Worm (Caenorhabditis elegans) whole organism, young adult: ENCODE data around the gene Y57G11C.46.

Experiments used
- B0019.2 ChIP-seq: fragments of 200-800 bp; sonication (Bioruptor generic); conservative IDR thresholded peaks from 2 replicates; pipeline ENCODE4 v1.3.6; 2022; ENCODE audit warnings: missing genetic modification reagents, missing genetic modification characterization, missing compliant biosample characterization
- B0261.1 ChIP-seq: sonication (generic microtip); optimal IDR thresholded peaks from 2 replicates; lab custom pipeline; 2016; ENCODE audit warnings: mild to moderate bottlenecking, missing genetic modification characterization, moderate library complexity, missing compliant biosample characterization
- B0336.3 ChIP-seq: fragments of 200-800 bp; sonication (Bioruptor generic); IDR thresholded peaks from 2 replicates; pipeline ENCODE4 v1.3.6; 2022; ENCODE audit warnings: missing genetic modification characterization, missing compliant biosample characterization
- F37B4.10 ChIP-seq: fragments of 200-800 bp; sonication (Bioruptor generic); IDR thresholded peaks from 2 replicates; pipeline ENCODE4 v1.3.6; 2022; ENCODE audit warnings: missing genetic modification characterization, missing compliant biosample characterization
- F49E8.2 ChIP-seq: sonication (generic microtip); optimal IDR thresholded peaks from 3 replicates; lab custom pipeline; 2017; ENCODE audit warnings: missing genetic modification characterization, mild to moderate bottlenecking, missing compliant biosample characterization, antibody characterized with exemption, moderate library complexity; ENCODE audit not compliant: insufficient read depth
- F52B5.7 ChIP-seq: sonication (generic microtip); optimal IDR thresholded peaks from 2 replicates; lab custom pipeline; 2016; ENCODE audit warnings: mild to moderate bottlenecking, missing genetic modification characterization, missing compliant biosample characterization
- K12H6.12 ChIP-seq: fragments of 200-800 bp; sonication (Bioruptor generic); optimal IDR thresholded peaks from 2 replicates; lab custom pipeline; 2018; ENCODE audit warnings: mild to moderate bottlenecking, missing genetic modification characterization, missing compliant biosample characterization
- T07F8.4 ChIP-seq: sonication (generic microtip); optimal IDR thresholded peaks from 2 replicates; lab custom pipeline; 2016; ENCODE audit warnings: mild to moderate bottlenecking, missing genetic modification characterization, moderate library complexity, missing compliant biosample characterization
- T26A5.8 ChIP-seq: sonication (generic microtip); optimal IDR thresholded peaks from 2 replicates; lab custom pipeline; 2016; ENCODE audit warnings: missing genetic modification characterization, missing compliant biosample characterization
- Y53G8AR.9 ChIP-seq: fragments of 200-800 bp; sonication (Bioruptor generic); conservative IDR thresholded peaks from 2 replicates; pipeline ENCODE4 v1.3.6; 2022; ENCODE audit warnings: missing genetic modification reagents, missing genetic modification characterization, missing compliant biosample characterization
- Y56A3A.18 ChIP-seq: fragments of 200-800 bp; sonication (Bioruptor generic); IDR thresholded peaks from 2 replicates; pipeline ENCODE4 v1.3.6; 2022; ENCODE audit warnings: missing genetic modification reagents, missing genetic modification characterization, missing compliant biosample characterization
- Y79H2A.3 ChIP-seq: fragments of 200-800 bp; sonication (Bioruptor generic); conservative IDR thresholded peaks from 2 replicates; pipeline ENCODE4 v1.3.6; 2022; ENCODE audit warnings: missing genetic modification reagents, missing genetic modification characterization, missing compliant biosample characterization
- ama-1 ChIP-seq, 3 experiments: fragments of 150-350 bp in 1 of 3; sonication (generic microtip) in 2 of 3; optimal IDR thresholded peaks; 2 replicates each; lab custom pipeline; 2014 to 2018; ENCODE audit warnings: missing biosample characterization in 2 of 3, missing genetic modification characterization in 2 of 3, missing genetic modification reagents in 2 of 3
- athp-1 ChIP-seq: sonication (generic microtip); optimal IDR thresholded peaks from 2 replicates; lab custom pipeline; 2017; ENCODE audit warnings: mild to moderate bottlenecking, missing genetic modification characterization, missing compliant biosample characterization
- attf-5 ChIP-seq: fragments of 200-800 bp; sonication (Bioruptor generic); optimal IDR thresholded peaks from 2 replicates; lab custom pipeline; 2018; ENCODE audit warnings: mild to moderate bottlenecking, missing genetic modification characterization, missing compliant biosample characterization
- bed-1 ChIP-seq: fragments of 200-800 bp; sonication (Bioruptor generic); IDR thresholded peaks from 2 replicates; pipeline ENCODE4 v1.3.6; 2022; ENCODE audit warnings: missing genetic modification reagents, missing genetic modification characterization, missing compliant biosample characterization
- ccch-3 ChIP-seq: fragments of 200-800 bp; sonication (Bioruptor generic); optimal IDR thresholded peaks from 2 replicates; lab custom pipeline; 2018; ENCODE audit warnings: mild to moderate bottlenecking, missing genetic modification characterization, missing compliant biosample characterization
- cebp-2 ChIP-seq: fragments of 200-800 bp; sonication (Bioruptor generic); IDR thresholded peaks from 2 replicates; pipeline ENCODE4 v1.3.6; 2022; ENCODE audit warnings: missing genetic modification characterization, missing compliant biosample characterization
- ceh-40 ChIP-seq: fragments of 200-800 bp; sonication (Bioruptor generic); IDR thresholded peaks from 2 replicates; pipeline ENCODE4 v1.3.6; 2022; ENCODE audit warnings: missing genetic modification characterization, missing compliant biosample characterization
- ceh-79 ChIP-seq: sonication (generic microtip); optimal IDR thresholded peaks from 2 replicates; lab custom pipeline; 2017; ENCODE audit warnings: mild to moderate bottlenecking, missing genetic modification characterization, missing compliant biosample characterization
- dox-1 ChIP-seq: fragments of 200-800 bp; sonication (Bioruptor generic); IDR thresholded peaks from 2 replicates; pipeline ENCODE4 v1.3.6; 2022; ENCODE audit warnings: missing genetic modification reagents, missing genetic modification characterization, missing compliant biosample characterization
- egrh-3 ChIP-seq: fragments of 200-800 bp; sonication (Bioruptor generic); IDR thresholded peaks from 2 replicates; pipeline ENCODE4 v1.3.6; 2022; ENCODE audit warnings: missing genetic modification reagents, missing genetic modification characterization, missing compliant biosample characterization
- ekl-4 ChIP-seq: fragments of 200-800 bp; sonication (Bioruptor generic); IDR thresholded peaks from 2 replicates; pipeline ENCODE4 v1.3.6; 2022; ENCODE audit warnings: missing genetic modification reagents, missing genetic modification characterization, missing compliant biosample characterization
- ets-4 ChIP-seq: fragments of 200-800 bp; sonication (Bioruptor generic); optimal IDR thresholded peaks from 2 replicates; lab custom pipeline; 2018; ENCODE audit warnings: mild to moderate bottlenecking, missing genetic modification characterization, missing compliant biosample characterization
- fkh-3 ChIP-seq: sonication (generic microtip); optimal IDR thresholded peaks from 2 replicates; lab custom pipeline; 2016; ENCODE audit warnings: mild to moderate bottlenecking, missing genetic modification characterization, missing compliant biosample characterization
- gei-17 ChIP-seq: fragments of 200-800 bp; sonication (Bioruptor generic); optimal IDR thresholded peaks from 2 replicates; lab custom pipeline; 2018; ENCODE audit warnings: mild to moderate bottlenecking, missing genetic modification characterization, missing compliant biosample characterization
- hmg-20 ChIP-seq: fragments of 200-800 bp; sonication (Bioruptor generic); IDR thresholded peaks from 2 replicates; pipeline ENCODE4 v1.3.6; 2022; ENCODE audit warnings: missing genetic modification reagents, missing genetic modification characterization, missing compliant biosample characterization
- lag-1 ChIP-seq: fragments of 200-800 bp; sonication (Bioruptor generic); IDR thresholded peaks from 2 replicates; pipeline ENCODE4 v1.3.6; 2022; ENCODE audit warnings: missing genetic modification reagents, missing genetic modification characterization, missing compliant biosample characterization
- let-526 ChIP-seq: fragments of 200-800 bp; sonication (Bioruptor generic); IDR thresholded peaks from 2 replicates; pipeline ENCODE4 v1.3.6; 2022; ENCODE audit warnings: missing genetic modification reagents, missing genetic modification characterization, missing compliant biosample characterization
- lin-26 ChIP-seq: fragments of 200-800 bp; sonication (Bioruptor generic); IDR thresholded peaks from 2 replicates; pipeline ENCODE4 v1.3.6; 2022; ENCODE audit warnings: missing genetic modification reagents, missing genetic modification characterization, missing compliant biosample characterization
- lin-54 ChIP-seq: fragments of 200-800 bp; sonication (Bioruptor generic); optimal IDR thresholded peaks from 2 replicates; lab custom pipeline; 2018; ENCODE audit warnings: mild to moderate bottlenecking, missing genetic modification characterization, missing compliant biosample characterization
- lir-1 ChIP-seq: fragments of 200-800 bp; sonication (Bioruptor generic); conservative IDR thresholded peaks from 2 replicates; pipeline ENCODE4 v1.3.6; 2022; ENCODE audit warnings: missing genetic modification reagents, missing genetic modification characterization, missing compliant biosample characterization
- lsl-1 ChIP-seq: fragments of 200-800 bp; sonication (Bioruptor generic); optimal IDR thresholded peaks from 2 replicates; lab custom pipeline; 2018; ENCODE audit warnings: mild to moderate bottlenecking, missing genetic modification characterization, moderate library complexity, missing compliant biosample characterization
- madf-10 ChIP-seq: sonication (generic microtip); optimal IDR thresholded peaks from 2 replicates; lab custom pipeline; 2016; ENCODE audit warnings: mild to moderate bottlenecking, missing genetic modification characterization, missing compliant biosample characterization
- madf-3 ChIP-seq: fragments of 200-800 bp; sonication (Bioruptor generic); IDR thresholded peaks from 2 replicates; pipeline ENCODE4 v1.3.6; 2022; ENCODE audit warnings: missing genetic modification reagents, missing genetic modification characterization, missing compliant biosample characterization
- madf-8 ChIP-seq: fragments of 200-800 bp; sonication (Bioruptor generic); conservative IDR thresholded peaks from 2 replicates; pipeline ENCODE4 v1.3.6; 2022; ENCODE audit warnings: missing genetic modification reagents, missing genetic modification characterization, missing compliant biosample characterization
- nfya-2 ChIP-seq: fragments of 200-800 bp; sonication (Bioruptor generic); IDR thresholded peaks from 2 replicates; pipeline ENCODE4 v1.3.6; 2022; ENCODE audit warnings: missing genetic modification reagents, missing genetic modification characterization, missing compliant biosample characterization
- rcor-1 ChIP-seq: fragments of 200-800 bp; sonication (Bioruptor generic); IDR thresholded peaks from 2 replicates; pipeline ENCODE4 v1.3.6; 2022; ENCODE audit warnings: missing genetic modification reagents, missing genetic modification characterization, missing compliant biosample characterization
- snpc-4 ChIP-seq, 5 experiments: fragments of 150-350 bp in 1 of 5; sonication (generic microtip) in 4 of 5; optimal IDR thresholded peaks; 2 replicates each; lab custom pipeline; 2014 to 2018; ENCODE audit warnings: missing genetic modification characterization in 5 of 5, missing biosample characterization in 3 of 5, antibody characterized with exemption in 2 of 5, mild to moderate bottlenecking in 2 of 5, missing compliant biosample characterization in 2 of 5, missing genotype in 2 of 5, moderate library complexity in 2 of 5, missing genetic modification reagents in 1 of 5
- ztf-25 ChIP-seq: fragments of 200-800 bp; sonication (Bioruptor generic); IDR thresholded peaks from 2 replicates; pipeline ENCODE4 v1.3.6; 2022; ENCODE audit warnings: missing genetic modification reagents, missing genetic modification characterization, missing compliant biosample characterization
- ztf-28 ChIP-seq: fragments of 200-800 bp; sonication (Bioruptor generic); IDR thresholded peaks from 2 replicates; pipeline ENCODE4 v1.3.6; 2022; ENCODE audit warnings: missing genetic modification reagents, missing genetic modification characterization, missing compliant biosample characterization
- ztf-3 ChIP-seq: fragments of 200-800 bp; sonication (Bioruptor generic); optimal IDR thresholded peaks from 2 replicates; lab custom pipeline; 2018; ENCODE audit warnings: mild to moderate bottlenecking, missing genetic modification characterization, missing compliant biosample characterization

The Y57G11C.46 gene

ce11 chrIV:14764719-14765173, 51.4 kb downstream of the Y57G11C.46 start (continued):
- TF ChIP-seq athp-1, result peak; percentile 21
- no peak for TF ChIP-seq attf-5
- no peak for TF ChIP-seq ets-4 (GFP tag; lab: Kevin White, UChicago)
- TF ChIP-seq rcor-1 (GFP tag; lab: Robert Waterston, UW), result peak; percentile 88
- TF ChIP-seq ekl-4 (GFP tag; lab: Robert Waterston, UW), result peak; percentile 71
- no peak for TF ChIP-seq F52B5.7 (tag; lab: Kevin White, UChicago)
- TF ChIP-seq Y53G8AR.9 (GFP tag; lab: Robert Waterston, UW), result peak; percentile 71
- no peak for TF ChIP-seq gei-17 (GFP tag; lab: Kevin White, UChicago)
- no peak for TF ChIP-seq let-526 (GFP tag; lab: Robert Waterston, UW)
- peak; percentile 88; the same call in 1 of the 2 replicates for TF ChIP-seq lin-26 (GFP tag; lab: Robert Waterston, UW)
- TF ChIP-seq egrh-3, result no peak
- 0 out of 2 replicates have a peak, but pooled peaks have one; percentile 31 for TF ChIP-seq ceh-40
- no peak for TF ChIP-seq fkh-3
- TF ChIP-seq Y79H2A.3 (GFP tag; lab: Robert Waterston, UW), result 0 out of 2 replicates have a peak, but pooled peaks have one; percentile 12
- TF ChIP-seq lir-1 (GFP tag; lab: Robert Waterston, UW), result peak; percentile 71
- no peak for TF ChIP-seq F37B4.10 (GFP tag; lab: Robert Waterston, UW)
- TF ChIP-seq ama-1 (optimal IDR thresholded peaks at IDR 0.05; lab: Kevin White, UChicago), result no peak
- TF ChIP-seq ama-1 (GFP tag; optimal IDR thresholded peaks at IDR 0.05; lab: Kevin White, UChicago), result peak in 1 of 2 experiments; percentile 41
- 0 out of 2 replicates have a peak, but pooled peaks have one; percentile 45 for TF ChIP-seq madf-3 (GFP tag; lab: Robert Waterston, UW)
- no peak for TF ChIP-seq ztf-3
- 0 out of 2 replicates have a peak, but pooled peaks have one; percentile 26 for TF ChIP-seq Y56A3A.18 (GFP tag; lab: Robert Waterston, UW)
- TF ChIP-seq B0336.3 (GFP tag; lab: Robert Waterston, UW), result peak; percentile 91
- TF ChIP-seq bed-1 (GFP tag; lab: Robert Waterston, UW), result no peak
- 0 out of 2 replicates have a peak, but pooled peaks have one; percentile 1 for TF ChIP-seq B0019.2 (GFP tag; lab: Robert Waterston, UW)
- no peak for TF ChIP-seq T07F8.4 (tag; lab: Kevin White, UChicago)
- TF ChIP-seq lag-1 (GFP tag; lab: Robert Waterston, UW), result no peak
- TF ChIP-seq hmg-20 (GFP tag; lab: Robert Waterston, UW), result peak; percentile 45; the same call in 1 of the 2 replicates
- no peak for TF ChIP-seq B0261.1 (tag; lab: Kevin White, UChicago)
- TF ChIP-seq ztf-25 (GFP tag; lab: Robert Waterston, UW), result 0 out of 2 replicates have a peak, but pooled peaks have one; percentile 3
- peak; percentile 71 for TF ChIP-seq F49E8.2
- TF ChIP-seq cebp-2, result no peak
- 0 out of 2 replicates have a peak, but pooled peaks have one; percentile 43 for TF ChIP-seq nfya-2
- peak; percentile 70 for TF ChIP-seq lin-54 (GFP tag; lab: Kevin White, UChicago)
- peak; percentile 99 for TF ChIP-seq madf-8 (GFP tag; lab: Robert Waterston, UW)
- no peak for TF ChIP-seq madf-10 (tag; lab: Kevin White, UChicago)
- TF ChIP-seq T26A5.8, result no peak
- peak; percentile 72; the same call in 1 of the 2 replicates for TF ChIP-seq ztf-28 (GFP tag; lab: Robert Waterston, UW)
- TF ChIP-seq lsl-1 (GFP tag; lab: Kevin White, UChicago), result peak; percentile 96
- TF ChIP-seq ceh-79 (tag; lab: Kevin White, UChicago), result no peak
- peak; percentile 97 for TF ChIP-seq snpc-4 (GFP tag; optimal IDR thresholded peaks at IDR 0.05; lab: Kevin White, UChicago)
- peak; percentile 95 to 99 (median 98) for TF ChIP-seq snpc-4 (tag; optimal IDR thresholded peaks at IDR 0.05; lab: Kevin White, UChicago)
- no peak for TF ChIP-seq ccch-3 (GFP tag; lab: Kevin White, UChicago)
- peak; percentile 85 for TF ChIP-seq dox-1 (GFP tag; lab: Robert Waterston, UW)
- no peak for TF ChIP-seq K12H6.12 (tag; lab: Kevin White, UChicago)
